Fruit fly (Drosophila melanogaster): ENCODE measurements around the gene spn-A.

spn-A gene

dm6 chr3R:30063704-30064103 lies 7.9 kb upstream of the spn-A start (continued):
- TF ChIP-seq gsb-n (tag; optimal IDR thresholded peaks at IDR 0.05) (no peak), her (GFP tag; optimal IDR thresholded peaks at IDR 0.05) (no peak), mirr (GFP tag; optimal IDR thresholded peaks at IDR 0.05) (peak; percentile 39), grn (GFP tag; optimal IDR thresholded peaks at IDR 0.05) (peak; percentile 31), CG34422 (GFP tag; IDR thresholded peaks at IDR 0.05) (no peak), kay (GFP tag; optimal IDR thresholded peaks at IDR 0.05) (no peak), GATAe (GFP tag; conservative IDR thresholded peaks at IDR 0.05) (peak; percentile 51), chif (GFP tag; optimal IDR thresholded peaks at IDR 0.05) (no peak), lab (GFP tag; optimal IDR thresholded peaks at IDR 0.05) (peak; percentile 33), crol (GFP tag; IDR thresholded peaks at IDR 0.05) (0 out of 2 replicates have a peak, but pooled peaks have one; percentile 39), CG32772 (GFP tag; IDR thresholded peaks at IDR 0.05) (no peak), dm (GFP tag; optimal IDR thresholded peaks at IDR 0.05) (no peak), lilli (GFP tag; optimal IDR thresholded peaks at IDR 0.05) (no peak), ems (GFP tag; optimal IDR thresholded peaks at IDR 0.05) (no peak), CG18599 (GFP tag; optimal IDR thresholded peaks at IDR 0.05) (peak; percentile 41), Med (GFP tag) (peak; percentile 66), caup (GFP tag; optimal IDR thresholded peaks at IDR 0.05; ENCODE audit: severe bottlenecking) (no peak), CG2712 (tag; optimal IDR thresholded peaks at IDR 0.05) (no peak), ATbp (GFP tag; optimal IDR thresholded peaks at IDR 0.05) (peak; percentile 4), Eip74EF (GFP tag; optimal IDR thresholded peaks at IDR 0.05) (no peak), Mad (GFP tag; optimal IDR thresholded peaks at IDR 0.05) (no peak), seq (GFP tag; IDR thresholded peaks at IDR 0.05) (no peak), CG12219 (GFP tag; optimal IDR thresholded peaks at IDR 0.05) (no peak), Xbp1 (GFP tag; optimal IDR thresholded peaks at IDR 0.05) (no peak), ttk (GFP tag; IDR thresholded peaks at IDR 0.05) (no peak), bsh (GFP tag; optimal IDR thresholded peaks at IDR 0.05) (no peak), CG8290 (GFP tag; optimal IDR thresholded peaks at IDR 0.05) (no peak), CG8290 (tag; optimal IDR thresholded peaks at IDR 0.05) (peak in 1 of 2 experiments; percentile 6)

- TF ChIP-seq lab (GFP tag; optimal IDR thresholded peaks at IDR 0.05) (peak; percentile 49), CG2120 (GFP tag; optimal IDR thresholded peaks at IDR 0.05) (no peak), mirr (GFP tag; optimal IDR thresholded peaks at IDR 0.05) (peak; percentile 79), da (GFP tag; optimal IDR thresholded peaks at IDR 0.05) (no peak), danr (GFP tag; IDR thresholded peaks at IDR 0.05) (no peak), ham (GFP tag; IDR thresholded peaks at IDR 0.05) (peak; percentile 58; the same call in 1 of the 2 replicates), Pdp1 (GFP tag; optimal IDR thresholded peaks at IDR 0.05) (peak in 1 of 2 experiments; percentile 18), Vsx1 (GFP tag; optimal IDR thresholded peaks at IDR 0.05) (peak; percentile 86), pita (GFP tag; optimal IDR thresholded peaks at IDR 0.05) (no peak), Six4 (GFP tag; optimal IDR thresholded peaks at IDR 0.05) (no peak), CG31224 (GFP tag; IDR thresholded peaks at IDR 0.05) (no peak), Adf1 (GFP tag; IDR thresholded peaks at IDR 0.05) (peak; percentile 17; the same call in 1 of the 2 replicates), Hey (tag; optimal IDR thresholded peaks at IDR 0.05) (peak; percentile 28), Ets65A (GFP tag) (no peak), stc (GFP tag; IDR thresholded peaks at IDR 0.05) (no peak), CG17328 (GFP tag; IDR thresholded peaks at IDR 0.05) (0 out of 2 replicates have a peak, but pooled peaks have one; percentile 22), CG10543 (GFP tag; optimal IDR thresholded peaks at IDR 0.05) (peak; percentile 90), pros (GFP tag; optimal IDR thresholded peaks at IDR 0.05) (no peak), Bgb (GFP tag; IDR thresholded peaks at IDR 0.05; ENCODE audit: partially characterized antibody) (0 out of 2 replicates have a peak, but pooled peaks have one; percentile 25), CG5953 (GFP tag; IDR thresholded peaks at IDR 0.05) (peak; percentile 10; the same call in 1 of the 2 replicates), CG11504 (tag; optimal IDR thresholded peaks at IDR 0.05) (no peak), Tbp (GFP tag; optimal IDR thresholded peaks at IDR 0.05) (no peak), Side (GFP tag; optimal IDR thresholded peaks at IDR 0.05) (no peak), CG18599 (GFP tag; optimal IDR thresholded peaks at IDR 0.05) (peak; percentile 43), ase (GFP tag; IDR thresholded peaks at IDR 0.05) (no peak), row (GFP tag; IDR thresholded peaks at IDR 0.05) (0 out of 3 replicates have a peak, but pooled peaks have one; percentile 24), CG2875 (GFP tag; optimal IDR thresholded peaks at IDR 0.05) (no peak)
Observed at dm6 chr3R:30062543-30062942, 6.7 kb upstream of the spn-A start.
